Fruit fly (Drosophila melanogaster) whole organism, embryonic: ENCODE measurements around the gene Sk1.
A peak's percentile ranks its signal among the peaks of the same experiment; 100 is the strongest.

Source experiments
- Antp ChIP-seq: fragments of 200-800 bp; sonication (Bioruptor generic); optimal IDR thresholded peaks from 3 replicates; lab custom pipeline; 2016; ENCODE audit warnings: missing biosample characterization, missing genetic modification characterization
- Asciz ChIP-seq: fragments of 200-800 bp; sonication (Bioruptor generic); optimal IDR thresholded peaks from 2 replicates; lab custom pipeline; 2017; ENCODE audit warnings: missing biosample characterization, mild to moderate bottlenecking, missing genetic modification characterization, missing genetic modification reagents
- Bteb2 ChIP-seq: fragments of 200-800 bp; sonication (Bioruptor generic); optimal IDR thresholded peaks from 2 replicates; lab custom pipeline; 2016; ENCODE audit warnings: missing biosample characterization, missing genetic modification characterization
- CG10209 ChIP-seq: fragments of 200-800 bp; sonication (Bioruptor generic); optimal IDR thresholded peaks from 3 replicates; lab custom pipeline; 2017; ENCODE audit warnings: missing biosample characterization, mild to moderate bottlenecking, missing genetic modification characterization, missing genetic modification reagents
- CG10431 ChIP-seq: fragments of 200-800 bp; sonication (Bioruptor generic); optimal IDR thresholded peaks from 3 replicates; lab custom pipeline; 2018; ENCODE audit warnings: missing biosample characterization, mild to moderate bottlenecking, missing genetic modification characterization
- CG11723 ChIP-seq: fragments of 200-800 bp; sonication (Bioruptor generic); optimal IDR thresholded peaks from 2 replicates; lab custom pipeline; 2017; ENCODE audit warnings: missing biosample characterization, mild to moderate bottlenecking, missing genetic modification characterization
- CG15011 ChIP-seq: fragments of 200-800 bp; sonication (Bioruptor generic); optimal IDR thresholded peaks from 3 replicates; lab custom pipeline; 2018; ENCODE audit warnings: missing biosample characterization, mild to moderate bottlenecking, missing genetic modification characterization
- CG15269 ChIP-seq: fragments of 200-800 bp; sonication (Bioruptor generic); optimal IDR thresholded peaks from 2 replicates; lab custom pipeline; 2018; ENCODE audit warnings: missing biosample characterization, mild to moderate bottlenecking, missing genetic modification characterization, moderate library complexity
- CG1529 ChIP-seq: fragments of 200-800 bp; sonication (Bioruptor generic); optimal IDR thresholded peaks from 3 replicates; lab custom pipeline; 2018; ENCODE audit warnings: missing biosample characterization, missing genetic modification characterization
- CG17186 ChIP-seq: fragments of 200-800 bp; sonication (Bioruptor generic); optimal IDR thresholded peaks from 3 replicates; lab custom pipeline; 2017; ENCODE audit warnings: missing biosample characterization, missing genetic modification reagents, missing genetic modification characterization
- CG18599 ChIP-seq: fragments of 200-800 bp; sonication (Bioruptor generic); optimal IDR thresholded peaks from 3 replicates; lab custom pipeline; 2017; ENCODE audit warnings: missing biosample characterization, missing genetic modification characterization, mild to moderate bottlenecking, moderate library complexity, missing genetic modification reagents
- CG2116 ChIP-seq: fragments of 200-800 bp; sonication (Bioruptor generic); optimal IDR thresholded peaks from 3 replicates; lab custom pipeline; 2018; ENCODE audit warnings: missing biosample characterization, mild to moderate bottlenecking, missing genetic modification characterization
- CG2712 ChIP-seq: fragments of 200-800 bp; optimal IDR thresholded peaks from 3 replicates; lab custom pipeline; 2019; ENCODE audit warnings: missing biosample characterization, mild to moderate bottlenecking, missing genetic modification characterization, moderate library complexity
- CG33213 ChIP-seq: fragments of 200-800 bp; sonication (Bioruptor generic); optimal IDR thresholded peaks from 3 replicates; lab custom pipeline; 2016; ENCODE audit warnings: missing biosample characterization, missing genetic modification characterization
- CG5245 ChIP-seq: fragments of 200-800 bp; sonication (Bioruptor generic); optimal IDR thresholded peaks from 3 replicates; lab custom pipeline; 2016; ENCODE audit warnings: missing biosample characterization, missing genetic modification characterization
- CG6765 ChIP-seq: fragments of 200-800 bp; sonication (Bioruptor generic); optimal IDR thresholded peaks from 3 replicates; lab custom pipeline; 2017; ENCODE audit warnings: missing biosample characterization, mild to moderate bottlenecking, missing genetic modification characterization
- CG6813 ChIP-seq: fragments of 200-800 bp; sonication (Bioruptor generic); optimal IDR thresholded peaks from 2 replicates; lab custom pipeline; 2017; ENCODE audit warnings: missing biosample characterization, missing genetic modification characterization, mild to moderate bottlenecking, moderate library complexity, missing genetic modification reagents
- CG7271 ChIP-seq: fragments of 200-800 bp; sonication (Bioruptor generic); optimal IDR thresholded peaks from 2 replicates; lab custom pipeline; 2018; ENCODE audit warnings: missing biosample characterization, mild to moderate bottlenecking, missing genetic modification characterization, moderate library complexity
- CG9437 ChIP-seq: fragments of 200-800 bp; sonication (Bioruptor generic); optimal IDR thresholded peaks from 2 replicates; lab custom pipeline; 2018; ENCODE audit warnings: missing biosample characterization, mild to moderate bottlenecking, missing genetic modification characterization
- CG9932 ChIP-seq: fragments of 200-800 bp; sonication (Bioruptor generic); IDR thresholded peaks from 2 replicates; pipeline ENCODE4 v1.3.6; 2022; ENCODE audit warnings: missing biosample characterization, missing genetic modification characterization
- Dll ChIP-seq: fragments of 200-800 bp; sonication (Bioruptor generic); IDR thresholded peaks from 4 replicates; pipeline ENCODE4 v1.3.6; 2022; ENCODE audit warnings: missing biosample characterization, missing genetic modification characterization; ENCODE audit not compliant: partially characterized antibody
- ERR ChIP-seq: fragments of 200-800 bp; sonication (Bioruptor generic); optimal IDR thresholded peaks from 2 replicates; lab custom pipeline; 2016; ENCODE audit warnings: missing biosample characterization, missing genetic modification characterization
- HLH4C ChIP-seq: fragments of 200-800 bp; sonication (Bioruptor generic); IDR thresholded peaks from 3 replicates; pipeline ENCODE4 v1.3.6; 2022; ENCODE audit warnings: missing biosample characterization, missing genetic modification characterization; ENCODE audit not compliant: partially characterized antibody
- Hmr ChIP-seq: fragments of 200-800 bp; sonication (Bioruptor generic); optimal IDR thresholded peaks from 3 replicates; lab custom pipeline; 2017; ENCODE audit warnings: mild to moderate bottlenecking, missing biosample characterization, missing genetic modification reagents, missing genetic modification characterization
- Jarid2 ChIP-seq: fragments of 200-800 bp; sonication (Bioruptor generic); optimal IDR thresholded peaks from 3 replicates; lab custom pipeline; 2017; ENCODE audit warnings: mild to moderate bottlenecking, missing biosample characterization, missing genetic modification reagents, missing genetic modification characterization
- Kr ChIP-seq: fragments of 200-800 bp; sonication (Bioruptor generic); optimal IDR thresholded peaks from 2 replicates; lab custom pipeline; 2017; ENCODE audit warnings: missing biosample characterization, mild to moderate bottlenecking, missing genetic modification characterization
- Lim3 ChIP-seq: fragments of 200-800 bp; sonication (Bioruptor generic); IDR thresholded peaks from 2 replicates; pipeline ENCODE4 v1.3.6; 2022; ENCODE audit warnings: missing biosample characterization, missing genetic modification characterization
- MTF-1 ChIP-seq: fragments of 200-800 bp; sonication (Bioruptor generic); optimal IDR thresholded peaks from 2 replicates; lab custom pipeline; 2018; ENCODE audit warnings: missing biosample characterization, mild to moderate bottlenecking, missing genetic modification characterization, borderline replicate concordance
- NC2α ChIP-seq: fragments of 200-800 bp; sonication (Bioruptor generic); optimal IDR thresholded peaks from 2 replicates; lab custom pipeline; 2016; ENCODE audit warnings: missing biosample characterization, missing genetic modification characterization
- Optix ChIP-seq: fragments of 200-800 bp; sonication (Bioruptor generic); IDR thresholded peaks from 3 replicates; pipeline ENCODE4 v1.3.6; 2022; ENCODE audit warnings: missing biosample characterization, missing genetic modification characterization
- Sox100B ChIP-seq: fragments of 200-800 bp; sonication (Bioruptor generic); optimal IDR thresholded peaks from 3 replicates; lab custom pipeline; 2018; ENCODE audit warnings: missing biosample characterization, mild to moderate bottlenecking, missing genetic modification characterization
- TFAM ChIP-seq: fragments of 200-800 bp; sonication (Bioruptor generic); optimal IDR thresholded peaks from 2 replicates; lab custom pipeline; 2017; ENCODE audit warnings: missing biosample characterization, missing genetic modification characterization, inconsistent platforms
- abd-A ChIP-seq: fragments of 200-800 bp; sonication (Bioruptor generic); optimal IDR thresholded peaks from 3 replicates; lab custom pipeline; 2019; ENCODE audit warnings: missing biosample characterization, mild to moderate bottlenecking, missing genetic modification characterization, moderate library complexity
- ase ChIP-seq: fragments of 200-800 bp; sonication (Bioruptor generic); IDR thresholded peaks from 3 replicates; pipeline ENCODE4 v1.3.6; 2022; ENCODE audit warnings: missing biosample characterization, missing genetic modification characterization
- bsh ChIP-seq, 2 experiments: fragments of 200-800 bp; sonication (Bioruptor generic); optimal IDR thresholded peaks; 2 replicates each; lab custom pipeline; 2017 to 2018; ENCODE audit warnings: mild to moderate bottlenecking in 2 of 2, missing biosample characterization in 2 of 2, missing genetic modification characterization in 2 of 2, moderate library complexity in 1 of 2
- cato ChIP-seq: fragments of 200-800 bp; sonication (Bioruptor generic); optimal IDR thresholded peaks from 2 replicates; lab custom pipeline; 2016; ENCODE audit warnings: missing biosample characterization, missing genetic modification characterization, borderline replicate concordance
- dimm ChIP-seq: fragments of 200-800 bp; sonication (Bioruptor generic); IDR thresholded peaks from 2 replicates; pipeline ENCODE4 v1.3.6; 2022; ENCODE audit warnings: missing biosample characterization, missing genetic modification characterization
- disco-r ChIP-seq: fragments of 200-800 bp; sonication (Bioruptor generic); optimal IDR thresholded peaks from 2 replicates; lab custom pipeline; 2016; ENCODE audit warnings: missing biosample characterization, missing genetic modification characterization
- esg ChIP-seq: fragments of 200-800 bp; sonication (Bioruptor generic); conservative IDR thresholded peaks from 2 replicates; pipeline ENCODE4 v1.3.6; 2022; ENCODE audit warnings: missing biosample characterization, missing genetic modification characterization
- gce ChIP-seq: fragments of 200-800 bp; sonication (Bioruptor generic); IDR thresholded peaks from 3 replicates; pipeline ENCODE4 v1.3.6; 2022; ENCODE audit warnings: missing biosample characterization, missing genetic modification characterization
- nerfin-2 ChIP-seq: fragments of 200-800 bp; sonication (Bioruptor generic); IDR thresholded peaks from 2 replicates; pipeline ENCODE4 v1.3.6; 2022; ENCODE audit warnings: missing biosample characterization, missing genetic modification characterization; ENCODE audit not compliant: partially characterized antibody
- odd ChIP-seq: fragments of 200-800 bp; sonication (Bioruptor generic); optimal IDR thresholded peaks from 2 replicates; lab custom pipeline; 2017; ENCODE audit warnings: missing biosample characterization, mild to moderate bottlenecking, missing genetic modification characterization
- p53 ChIP-seq: fragments of 200-800 bp; sonication (Bioruptor generic); optimal IDR thresholded peaks from 2 replicates; lab custom pipeline; 2016; ENCODE audit warnings: missing biosample characterization, missing genetic modification characterization
- pita ChIP-seq: fragments of 200-800 bp; sonication (Bioruptor generic); optimal IDR thresholded peaks from 2 replicates; lab custom pipeline; 2017; ENCODE audit warnings: missing biosample characterization, mild to moderate bottlenecking, missing genetic modification characterization
- pnt ChIP-seq: fragments of 200-800 bp; sonication (Bioruptor generic); optimal IDR thresholded peaks from 3 replicates; lab custom pipeline; 2016; ENCODE audit warnings: missing biosample characterization, missing genetic modification characterization
- sc ChIP-seq, 3 experiments: fragments of >200 bp in 2 of 3; fragments of 200-800 bp in 1 of 3; sonication (Bioruptor generic) in 1 of 3; optimal IDR thresholded peaks; 2 replicates in 2 of 3; 3 replicates in 1 of 3; lab custom pipeline; 2017; ENCODE audit warnings: mild to moderate bottlenecking in 1 of 3, missing biosample characterization in 1 of 3, missing genetic modification characterization in 1 of 3, missing genetic modification reagents in 1 of 3
- sisA ChIP-seq: fragments of 200-800 bp; sonication (Bioruptor generic); IDR thresholded peaks from 2 replicates; pipeline ENCODE4 v1.3.6; 2022; ENCODE audit warnings: missing biosample characterization, missing genetic modification characterization
- sob ChIP-seq: fragments of 200-800 bp; sonication (Bioruptor generic); IDR thresholded peaks from 2 replicates; pipeline ENCODE4 v1.3.6; 2022; ENCODE audit warnings: missing biosample characterization, missing genetic modification characterization
- vnd ChIP-seq: fragments of 200-800 bp; sonication (Bioruptor generic); IDR thresholded peaks from 3 replicates; pipeline ENCODE4 v1.3.6; 2022; ENCODE audit warnings: missing biosample characterization, missing genetic modification characterization; ENCODE audit not compliant: partially characterized antibody

Sk1 gene

dm6 chrX:11451027-11451572 lies 8.8 kb downstream of the Sk1 start (continued):
- peak; percentile 54; the same call in 2 of the 3 replicates for TF ChIP-seq ase (GFP tag; lab: Robert Waterston, UW)
- TF ChIP-seq Dll (GFP tag; lab: Robert Waterston, UW), result no peak
- peak; percentile 12 for TF ChIP-seq CG10209 (GFP tag; lab: Kevin White, UChicago)
- TF ChIP-seq bsh (GFP tag; optimal IDR thresholded peaks at IDR 0.05; lab: Kevin White, UChicago), result peak in 1 of 2 experiments; percentile 2
- no peak for TF ChIP-seq p53 (GFP tag; lab: Kevin White, UChicago)
- TF ChIP-seq Bteb2, result peak; percentile 3
- TF ChIP-seq Asciz (GFP tag; lab: Kevin White, UChicago), result no peak
- peak; percentile 10 for TF ChIP-seq Jarid2 (GFP tag; lab: Kevin White, UChicago)
- TF ChIP-seq CG11723 (GFP tag; lab: Kevin White, UChicago), result peak; percentile 20
- TF ChIP-seq Hmr (GFP tag; lab: Kevin White, UChicago), result peak; percentile 44
- TF ChIP-seq vnd (GFP tag; lab: Robert Waterston, UW), result no peak
- TF ChIP-seq sc (optimal IDR thresholded peaks at IDR 0.05; lab: Kevin White, UChicago), result no peak
- no peak for TF ChIP-seq sc (GFP tag; optimal IDR thresholded peaks at IDR 0.05; lab: Kevin White, UChicago)
- TF ChIP-seq pita (GFP tag; lab: Kevin White, UChicago), result no peak
- TF ChIP-seq NC2α, result no peak
- TF ChIP-seq MTF-1, result no peak
- peak; percentile 60 for TF ChIP-seq sob (GFP tag; lab: Robert Waterston, UW)
- no peak for TF ChIP-seq CG2116
- TF ChIP-seq sisA (GFP tag; lab: Robert Waterston, UW), result peak; percentile 75
- no peak for TF ChIP-seq Antp
- TF ChIP-seq nerfin-2 (GFP tag; lab: Robert Waterston, UW), result no peak
- TF ChIP-seq CG2712 (tag; lab: Kevin White, UChicago), result peak; percentile 43
- no peak for TF ChIP-seq abd-A (tag; lab: Kevin White, UChicago)
- TF ChIP-seq CG7271, result no peak
- TF ChIP-seq disco-r (GFP tag; lab: Kevin White, UChicago), result peak; percentile 38
- no peak for TF ChIP-seq Lim3 (GFP tag; lab: Robert Waterston, UW)
- TF ChIP-seq Kr (GFP tag; lab: Kevin White, UChicago), result no peak
- no peak for TF ChIP-seq CG5245
- peak; percentile 4 for TF ChIP-seq ERR (GFP tag; lab: Kevin White, UChicago)
- TF ChIP-seq cato (GFP tag; lab: Kevin White, UChicago), result no peak
- peak; percentile 80 for TF ChIP-seq CG9932 (GFP tag; lab: Robert Waterston, UW)
- TF ChIP-seq pnt (GFP tag; lab: Kevin White, UChicago), result no peak
- no peak for TF ChIP-seq CG6765 (GFP tag; lab: Kevin White, UChicago)
- TF ChIP-seq CG15269 (tag; lab: Kevin White, UChicago), result peak; percentile 64
- TF ChIP-seq CG18599 (GFP tag; lab: Kevin White, UChicago), result peak; percentile 17
- TF ChIP-seq CG1529 (GFP tag; lab: Kevin White, UChicago), result no peak
- TF ChIP-seq esg (GFP tag; lab: Robert Waterston, UW), result 0 out of 2 replicates have a peak, but pooled peaks have one; percentile 10
- TF ChIP-seq CG6813, result peak; percentile 18
- no peak for TF ChIP-seq Sox100B (GFP tag; lab: Kevin White, UChicago)
- TF ChIP-seq Optix (GFP tag; lab: Robert Waterston, UW), result 0 out of 3 replicates have a peak, but pooled peaks have one; percentile 15
- TF ChIP-seq odd (GFP tag; lab: Kevin White, UChicago), result no peak
- TF ChIP-seq CG10431, result no peak
- TF ChIP-seq CG9437 (GFP tag; lab: Kevin White, UChicago), result no peak
- TF ChIP-seq CG15011, result no peak
- no peak for TF ChIP-seq TFAM (GFP tag; lab: Kevin White, UChicago)
- peak; percentile 39; the same call in 1 of the 2 replicates for TF ChIP-seq dimm (GFP tag; lab: Robert Waterston, UW)
- TF ChIP-seq HLH4C, result no peak
- TF ChIP-seq CG17186, result no peak
- no peak for TF ChIP-seq gce (GFP tag; lab: Robert Waterston, UW)
- no peak for TF ChIP-seq CG33213 (GFP tag; lab: Kevin White, UChicago)
